Fruit fly (Drosophila melanogaster) whole organism, embryonic: Measurements from ENCODE around the gene CG18598.
A peak's percentile ranks its signal among the peaks of the same experiment; 100 is the strongest.

Experiments
- Bteb2 ChIP-seq: fragments of 200-800 bp; sonication (Bioruptor generic); optimal IDR thresholded peaks from 2 replicates; lab custom pipeline; 2016; ENCODE audit warnings: missing biosample characterization, missing genetic modification characterization
- CG10209 ChIP-seq: fragments of 200-800 bp; sonication (Bioruptor generic); optimal IDR thresholded peaks from 3 replicates; lab custom pipeline; 2017; ENCODE audit warnings: missing biosample characterization, mild to moderate bottlenecking, missing genetic modification characterization, missing genetic modification reagents
- CG10543 ChIP-seq: fragments of 200-800 bp; sonication (Bioruptor generic); optimal IDR thresholded peaks from 3 replicates; lab custom pipeline; 2017; ENCODE audit warnings: missing biosample characterization, mild to moderate bottlenecking, missing genetic modification characterization, moderate library complexity
- CG11723 ChIP-seq: fragments of 200-800 bp; sonication (Bioruptor generic); optimal IDR thresholded peaks from 2 replicates; lab custom pipeline; 2017; ENCODE audit warnings: missing biosample characterization, mild to moderate bottlenecking, missing genetic modification characterization
- CG1233 ChIP-seq: fragments of 200-800 bp; sonication (Bioruptor generic); optimal IDR thresholded peaks from 4 replicates; lab custom pipeline; 2018; ENCODE audit warnings: missing biosample characterization, mild to moderate bottlenecking, missing genetic modification characterization
- CG14014 ChIP-seq: fragments of 200-800 bp; sonication (Bioruptor generic); IDR thresholded peaks from 2 replicates; pipeline ENCODE4 v1.3.6; 2022; ENCODE audit warnings: missing biosample characterization, missing genetic modification characterization
- CG15514 ChIP-seq: fragments of 200-800 bp; sonication (Bioruptor generic); optimal IDR thresholded peaks from 3 replicates; lab custom pipeline; 2017; ENCODE audit warnings: missing biosample characterization, missing genetic modification characterization, mild to moderate bottlenecking, moderate library complexity, missing genetic modification reagents
- CG18011 ChIP-seq: fragments of 200-800 bp; sonication (Bioruptor generic); optimal IDR thresholded peaks from 2 replicates; lab custom pipeline; 2017; ENCODE audit warnings: missing biosample characterization, missing genetic modification characterization, mild to moderate bottlenecking, moderate library complexity, missing genotype
- CG18599 ChIP-seq: fragments of 200-800 bp; sonication (Bioruptor generic); optimal IDR thresholded peaks from 3 replicates; lab custom pipeline; 2017; ENCODE audit warnings: missing biosample characterization, missing genetic modification characterization, mild to moderate bottlenecking, moderate library complexity, missing genetic modification reagents
- CG30403 ChIP-seq: fragments of 200-800 bp; sonication (Bioruptor generic); optimal IDR thresholded peaks from 3 replicates; lab custom pipeline; 2016; ENCODE audit warnings: missing biosample characterization, missing genetic modification characterization
- CG3281 ChIP-seq: fragments of 200-800 bp; sonication (Bioruptor generic); optimal IDR thresholded peaks from 3 replicates; lab custom pipeline; 2017; ENCODE audit warnings: missing biosample characterization, mild to moderate bottlenecking, missing genetic modification characterization
- CG3995 ChIP-seq: fragments of 200-800 bp; sonication (Bioruptor generic); optimal IDR thresholded peaks from 3 replicates; lab custom pipeline; 2016; ENCODE audit warnings: missing biosample characterization, missing genetic modification characterization
- CG6765 ChIP-seq: fragments of 200-800 bp; sonication (Bioruptor generic); optimal IDR thresholded peaks from 3 replicates; lab custom pipeline; 2017; ENCODE audit warnings: missing biosample characterization, mild to moderate bottlenecking, missing genetic modification characterization
- CG6854 ChIP-seq: fragments of 200-800 bp; sonication (Bioruptor generic); optimal IDR thresholded peaks from 3 replicates; lab custom pipeline; 2017; ENCODE audit warnings: missing biosample characterization, mild to moderate bottlenecking, missing genetic modification characterization
- CG7271 ChIP-seq: fragments of 200-800 bp; sonication (Bioruptor generic); optimal IDR thresholded peaks from 2 replicates; lab custom pipeline; 2018; ENCODE audit warnings: missing biosample characterization, mild to moderate bottlenecking, missing genetic modification characterization, moderate library complexity
- CG8290 ChIP-seq, 3 experiments: fragments of 200-800 bp; sonication (Bioruptor generic); optimal IDR thresholded peaks; 2 replicates each; lab custom pipeline; 2016 to 2019; ENCODE audit warnings: missing biosample characterization in 3 of 3, missing genetic modification characterization in 3 of 3, mild to moderate bottlenecking in 2 of 3, moderate library complexity in 1 of 3
- CG8924 ChIP-seq: fragments of 200-800 bp; optimal IDR thresholded peaks from 3 replicates; lab custom pipeline; 2019; ENCODE audit warnings: missing biosample characterization, mild to moderate bottlenecking, missing genetic modification characterization, moderate library complexity
- Dek ChIP-seq: fragments of 200-800 bp; sonication (Bioruptor generic); optimal IDR thresholded peaks from 3 replicates; lab custom pipeline; 2019; ENCODE audit warnings: missing biosample characterization, mild to moderate bottlenecking, missing genetic modification characterization, moderate library complexity
- Dref ChIP-seq: fragments of 200-800 bp; sonication (Bioruptor generic); IDR thresholded peaks from 2 replicates; pipeline ENCODE4 v1.3.6; 2022; ENCODE audit warnings: missing biosample characterization, missing genetic modification characterization
- HHEX ChIP-seq: fragments of 200-800 bp; sonication (Bioruptor generic); optimal IDR thresholded peaks from 3 replicates; lab custom pipeline; 2017; ENCODE audit warnings: missing biosample characterization, mild to moderate bottlenecking, missing genetic modification characterization, missing genetic modification reagents
- Hmr ChIP-seq: fragments of 200-800 bp; sonication (Bioruptor generic); optimal IDR thresholded peaks from 3 replicates; lab custom pipeline; 2017; ENCODE audit warnings: mild to moderate bottlenecking, missing biosample characterization, missing genetic modification reagents, missing genetic modification characterization
- MESR4 ChIP-seq: fragments of 200-800 bp; sonication (Bioruptor generic); optimal IDR thresholded peaks from 2 replicates; lab custom pipeline; 2018; ENCODE audit warnings: missing biosample characterization, mild to moderate bottlenecking, missing genetic modification characterization, moderate library complexity
- Neu2 ChIP-seq: fragments of 200-800 bp; sonication (Bioruptor generic); optimal IDR thresholded peaks from 3 replicates; lab custom pipeline; 2016; ENCODE audit warnings: missing biosample characterization, missing genetic modification characterization, borderline replicate concordance
- Oli ChIP-seq: fragments of 200-800 bp; sonication (Bioruptor generic); optimal IDR thresholded peaks from 2 replicates; lab custom pipeline; 2018; ENCODE audit warnings: missing biosample characterization, mild to moderate bottlenecking, missing genetic modification characterization, moderate library complexity
- Rx ChIP-seq: fragments of 200-800 bp; sonication (Bioruptor generic); IDR thresholded peaks from 2 replicates; pipeline ENCODE4 v1.3.6; 2022; ENCODE audit warnings: missing biosample characterization, missing genetic modification characterization
- Six4 ChIP-seq: fragments of 200-800 bp; sonication (Bioruptor generic); optimal IDR thresholded peaks from 2 replicates; lab custom pipeline; 2016; ENCODE audit warnings: missing biosample characterization, missing genetic modification characterization
- Usf ChIP-seq: fragments of 200-800 bp; sonication (Bioruptor generic); optimal IDR thresholded peaks from 2 replicates; lab custom pipeline; 2017; ENCODE audit warnings: missing genotype, missing biosample characterization, missing genetic modification characterization
- aop ChIP-seq: fragments of 200-800 bp; sonication (Bioruptor generic); IDR thresholded peaks from 2 replicates; pipeline ENCODE4 v1.3.6; 2022; ENCODE audit warnings: missing biosample characterization, missing genetic modification characterization
- bowl ChIP-seq: fragments of 200-800 bp; sonication (Bioruptor generic); IDR thresholded peaks from 2 replicates; pipeline ENCODE4 v1.3.6; 2022; ENCODE audit warnings: missing biosample characterization, missing genetic modification characterization
- chif ChIP-seq, 2 experiments: fragments of 200-800 bp; sonication (Bioruptor generic); optimal IDR thresholded peaks; 3 replicates each; lab custom pipeline; 2016; ENCODE audit warnings: missing biosample characterization in 2 of 2, missing genetic modification characterization in 2 of 2
- ci ChIP-seq: fragments of 200-800 bp; sonication (Bioruptor generic); IDR thresholded peaks from 3 replicates; pipeline ENCODE4 v1.3.6; 2022; ENCODE audit warnings: missing biosample characterization, missing genetic modification characterization
- dimm ChIP-seq: fragments of 200-800 bp; sonication (Bioruptor generic); IDR thresholded peaks from 2 replicates; pipeline ENCODE4 v1.3.6; 2022; ENCODE audit warnings: missing biosample characterization, missing genetic modification characterization
- eve ChIP-seq, 2 experiments: fragments of >200 bp; optimal IDR thresholded peaks; 2 replicates each; lab custom pipeline; 2017; ENCODE audit warnings: missing biosample characterization in 2 of 2, missing genetic modification characterization in 2 of 2
- fd3F ChIP-seq: fragments of 200-800 bp; sonication (Bioruptor generic); optimal IDR thresholded peaks from 2 replicates; lab custom pipeline; 2018; ENCODE audit warnings: missing biosample characterization, mild to moderate bottlenecking, missing genetic modification characterization, moderate library complexity
- fd64A ChIP-seq: fragments of 200-800 bp; sonication (Bioruptor generic); optimal IDR thresholded peaks from 3 replicates; lab custom pipeline; 2018; ENCODE audit warnings: missing biosample characterization, mild to moderate bottlenecking, missing genetic modification characterization
- fd96Cb ChIP-seq: fragments of 200-800 bp; sonication (Bioruptor generic); optimal IDR thresholded peaks from 2 replicates; lab custom pipeline; 2018; ENCODE audit warnings: missing biosample characterization, mild to moderate bottlenecking, missing genetic modification characterization, moderate library complexity
- gt ChIP-seq: fragments of 200-800 bp; sonication (Bioruptor generic); IDR thresholded peaks from 2 replicates; pipeline ENCODE4 v1.3.6; 2022; ENCODE audit warnings: missing biosample characterization, missing genetic modification characterization
- ind ChIP-seq: fragments of 200-800 bp; sonication (Bioruptor generic); optimal IDR thresholded peaks from 3 replicates; lab custom pipeline; 2016; ENCODE audit warnings: missing biosample characterization, missing genetic modification characterization
- lilli ChIP-seq: fragments of 200-800 bp; sonication (Bioruptor generic); optimal IDR thresholded peaks from 3 replicates; lab custom pipeline; 2016; ENCODE audit warnings: missing biosample characterization, missing genetic modification characterization
- maf-S ChIP-seq: fragments of 200-800 bp; sonication (Bioruptor generic); optimal IDR thresholded peaks from 2 replicates; lab custom pipeline; 2016; ENCODE audit warnings: missing biosample characterization, missing genetic modification characterization
- pan ChIP-seq, 4 experiments: fragments of >200 bp in 3 of 4; fragments of 200-800 bp in 1 of 4; sonication (Bioruptor generic) in 1 of 4; optimal IDR thresholded peaks in 3 of 4; IDR thresholded peaks in 1 of 4; 2 replicates each; pipeline versions ENCODE4 v1.3.6 to Lab custom; 2017 to 2022; ENCODE audit warnings: missing biosample characterization in 2 of 4, missing genetic modification characterization in 2 of 4, mixed read lengths in 1 of 4
- peb ChIP-seq: fragments of 200-800 bp; sonication (Bioruptor generic); IDR thresholded peaks from 2 replicates; pipeline ENCODE4 v1.3.6; 2022; ENCODE audit warnings: missing biosample characterization, missing genetic modification characterization
- pfk ChIP-seq: fragments of 200-800 bp; sonication (Bioruptor generic); optimal IDR thresholded peaks from 2 replicates; lab custom pipeline; 2018; ENCODE audit warnings: missing biosample characterization, mild to moderate bottlenecking, missing genetic modification characterization, moderate library complexity
- ranshi ChIP-seq: fragments of 200-800 bp; sonication (Bioruptor generic); IDR thresholded peaks from 2 replicates; pipeline ENCODE4 v1.3.6; 2022; ENCODE audit warnings: missing biosample characterization, missing genetic modification characterization
- salm ChIP-seq: fragments of 200-800 bp; sonication (Bioruptor generic); optimal IDR thresholded peaks from 2 replicates; lab custom pipeline; 2018; ENCODE audit warnings: missing biosample characterization, mild to moderate bottlenecking, missing genetic modification characterization
- sc ChIP-seq, 3 experiments: fragments of >200 bp in 2 of 3; fragments of 200-800 bp in 1 of 3; sonication (Bioruptor generic) in 1 of 3; optimal IDR thresholded peaks; 2 replicates in 2 of 3; 3 replicates in 1 of 3; lab custom pipeline; 2017; ENCODE audit warnings: mild to moderate bottlenecking in 1 of 3, missing biosample characterization in 1 of 3, missing genetic modification characterization in 1 of 3, missing genetic modification reagents in 1 of 3
- tin ChIP-seq: fragments of 200-800 bp; sonication (Bioruptor generic); optimal IDR thresholded peaks from 3 replicates; lab custom pipeline; 2016; ENCODE audit warnings: missing biosample characterization, missing genetic modification characterization
- tup ChIP-seq: fragments of 200-800 bp; sonication (Bioruptor generic); optimal IDR thresholded peaks from 2 replicates; lab custom pipeline; 2016; ENCODE audit warnings: missing biosample characterization, mild to moderate bottlenecking, missing genetic modification characterization, moderate library complexity
- vfl ChIP-seq: fragments of 200-800 bp; sonication (Bioruptor generic); optimal IDR thresholded peaks from 2 replicates; lab custom pipeline; 2016; ENCODE audit warnings: missing biosample characterization, missing genetic modification characterization

The CG18598 gene

dm6 chr3R:18243718-18244170, 7.2 kb upstream of the CG18598 start (continued):
- TF ChIP-seq chif (GFP tag; optimal IDR thresholded peaks at IDR 0.05; lab: Kevin White, UChicago) (no peak), CG14014 (GFP tag; lab: Robert Waterston, UW) (0 out of 2 replicates have a peak, but pooled peaks have one; percentile 25), Dek (tag; lab: Kevin White, UChicago) (peak; percentile 11), MESR4 (GFP tag; lab: Kevin White, UChicago) (no peak), HHEX (no peak), fd3F (GFP tag; lab: Kevin White, UChicago) (no peak), bowl (no peak), peb (GFP tag; lab: Robert Waterston, UW) (no peak), lilli (GFP tag; lab: Kevin White, UChicago) (peak; percentile 35), CG18599 (no peak), fd96Cb (no peak), Oli (tag; lab: Kevin White, UChicago) (no peak), CG1233 (no peak), CG10209 (GFP tag; lab: Kevin White, UChicago) (no peak), fd64A (no peak), salm (tag; lab: Kevin White, UChicago) (no peak), Dref (GFP tag; lab: Robert Waterston, UW) (no peak), aop (no peak), Neu2 (GFP tag; lab: Kevin White, UChicago) (no peak), CG11723 (no peak), CG10543 (no peak), Six4 (GFP tag; lab: Kevin White, UChicago) (no peak), CG18011 (GFP tag; lab: Kevin White, UChicago) (no peak), Rx (no peak), gt (GFP tag; lab: Robert Waterston, UW) (no peak), ranshi (GFP tag; lab: Robert Waterston, UW) (no peak), dimm (no peak), CG15514 (GFP tag; lab: Kevin White, UChicago) (peak; percentile 41), vfl (GFP tag; lab: Kevin White, UChicago) (peak; percentile 24), tup (peak; percentile 1), CG30403 (GFP tag; lab: Kevin White, UChicago) (no peak), CG8290 (GFP tag; optimal IDR thresholded peaks at IDR 0.05; lab: Kevin White, UChicago) (no peak), CG8290 (tag; optimal IDR thresholded peaks at IDR 0.05; lab: Kevin White, UChicago) (peak in 1 of 2 experiments; percentile 16), CG6765 (peak; percentile 28), ind (GFP tag; lab: Kevin White, UChicago) (no peak), CG3995 (GFP tag; lab: Kevin White, UChicago) (no peak), ci (GFP tag; lab: Robert Waterston, UW) (peak; percentile 18; the same call in 1 of the 3 replicates), Hmr (GFP tag; lab: Kevin White, UChicago) (no peak), pfk (GFP tag; lab: Kevin White, UChicago) (peak; percentile 2), CG7271 (tag; lab: Kevin White, UChicago) (no peak), CG6854 (GFP tag; lab: Kevin White, UChicago) (peak; percentile 27), Usf (GFP tag; lab: Kevin White, UChicago) (no peak), CG8924 (tag; lab: Kevin White, UChicago) (no peak), Bteb2 (GFP tag; lab: Kevin White, UChicago) (no peak), eve (GFP tag; optimal IDR thresholded peaks at IDR 0.05; lab: Kevin White, UChicago) (no peak), pan (optimal IDR thresholded peaks at IDR 0.05; lab: Kevin White, UChicago) (no peak), pan (GFP tag; optimal IDR thresholded peaks at IDR 0.05 in 1 of 2, IDR thresholded peaks at IDR 0.05 in 1 of 2) (peak in 1 of 2 experiments; percentile 14), tin (GFP tag; lab: Kevin White, UChicago) (no peak), sc (optimal IDR thresholded peaks at IDR 0.05; lab: Kevin White, UChicago) (no peak), sc (GFP tag; optimal IDR thresholded peaks at IDR 0.05; lab: Kevin White, UChicago) (no peak), maf-S (GFP tag; lab: Kevin White, UChicago) (peak; percentile 13), CG3281 (GFP tag; lab: Kevin White, UChicago) (peak; percentile 8)
